Fruit fly (Drosophila melanogaster): Measurements from ENCODE around the gene bcn92.

Gene bcn92

DNA sequence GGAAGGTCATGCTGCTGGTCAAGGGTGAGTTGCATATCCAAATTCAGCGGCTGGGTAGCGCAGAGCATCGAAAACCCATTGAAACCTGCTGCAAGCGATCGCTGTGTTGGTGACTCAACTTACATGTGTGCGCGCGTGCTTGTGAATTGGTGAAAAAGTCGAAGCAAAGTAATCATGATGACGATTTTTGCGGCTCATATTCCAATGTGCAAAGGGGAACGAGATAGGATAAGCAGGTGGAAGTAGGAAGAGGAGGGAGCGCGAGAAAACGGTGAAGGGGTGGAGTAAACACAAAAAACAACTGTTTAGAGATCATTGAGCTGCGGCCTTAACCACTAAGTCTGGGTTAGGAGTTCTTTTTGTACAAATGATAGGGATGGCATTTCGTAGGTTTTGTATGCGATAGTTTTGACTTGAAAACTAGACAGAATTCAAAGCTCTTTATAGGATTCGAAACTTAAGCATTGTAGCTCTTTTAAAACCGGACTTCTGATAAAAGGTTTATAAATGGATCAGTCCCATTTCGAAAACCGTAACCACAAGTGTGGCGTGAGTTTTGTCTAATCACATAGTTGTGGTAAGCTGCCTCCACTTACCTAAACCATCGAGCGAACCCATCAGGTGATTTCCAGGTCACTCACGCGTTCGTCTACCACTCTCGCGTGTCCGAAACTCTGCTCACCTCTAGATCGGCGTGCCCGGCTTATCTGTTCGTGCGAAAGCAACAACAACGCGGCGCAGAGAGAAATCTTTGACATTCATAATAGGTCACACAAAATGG is 3.6 kb downstream of the bcn92 start (continued):
- no peak for TF ChIP-seq Hey (tag; optimal IDR thresholded peaks at IDR 0.05)
- no peak for TF ChIP-seq CG17186 (GFP tag; optimal IDR thresholded peaks at IDR 0.05)
- TF ChIP-seq CG11695 (GFP tag; IDR thresholded peaks at IDR 0.05), result no peak
- TF ChIP-seq sr (GFP tag; IDR thresholded peaks at IDR 0.05), result no peak
- no peak for TF ChIP-seq tx (GFP tag; optimal IDR thresholded peaks at IDR 0.05)
- TF ChIP-seq al (GFP tag; IDR thresholded peaks at IDR 0.05), result 0 out of 2 replicates have a peak, but pooled peaks have one; percentile 33
- no peak for TF ChIP-seq C15 (GFP tag; IDR thresholded peaks at IDR 0.05)
- TF ChIP-seq CG11398 (GFP tag; optimal IDR thresholded peaks at IDR 0.05), result no peak
- no peak for TF ChIP-seq da (GFP tag; optimal IDR thresholded peaks at IDR 0.05)
- TF ChIP-seq otp (GFP tag; IDR thresholded peaks at IDR 0.05), result no peak
- TF ChIP-seq CG7372 (GFP tag; IDR thresholded peaks at IDR 0.05), result peak; percentile 40; the same call in 1 of the 2 replicates
- peak; percentile 5 for TF ChIP-seq disco-r (GFP tag; optimal IDR thresholded peaks at IDR 0.05)
- TF ChIP-seq Bteb2 (GFP tag; optimal IDR thresholded peaks at IDR 0.05), result no peak
- no peak for TF ChIP-seq h (optimal IDR thresholded peaks at IDR 0.05)
- TF ChIP-seq CG12659 (GFP tag; optimal IDR thresholded peaks at IDR 0.05), result peak; percentile 21
- TF ChIP-seq Meics (GFP tag; optimal IDR thresholded peaks at IDR 0.05), result peak; percentile 60
- peak; percentile 21 for TF ChIP-seq maf-S (GFP tag; optimal IDR thresholded peaks at IDR 0.05)
- TF ChIP-seq row (GFP tag; IDR thresholded peaks at IDR 0.05), result peak; percentile 87
- TF ChIP-seq cad (GFP tag; optimal IDR thresholded peaks at IDR 0.05), result no peak
- peak; percentile 49 for TF ChIP-seq CG30403 (GFP tag; optimal IDR thresholded peaks at IDR 0.05)
- no peak for TF ChIP-seq HLH3B (GFP tag; IDR thresholded peaks at IDR 0.05)
- TF ChIP-seq prd (optimal IDR thresholded peaks at IDR 0.05), result no peak
- TF ChIP-seq prd (GFP tag; IDR thresholded peaks at IDR 0.05), result peak; percentile 38; the same call in 1 of the 3 replicates
- no peak for TF ChIP-seq CG8388 (GFP tag; optimal IDR thresholded peaks at IDR 0.05)
- TF ChIP-seq CG4404 (GFP tag; IDR thresholded peaks at IDR 0.05), result peak; percentile 37; the same call in 1 of the 2 replicates
- no peak for TF ChIP-seq CG31224 (GFP tag; IDR thresholded peaks at IDR 0.05)
- TF ChIP-seq eyg (GFP tag; optimal IDR thresholded peaks at IDR 0.05), result peak; percentile 9
- 0 out of 3 replicates have a peak, but pooled peaks have one; percentile 16 for TF ChIP-seq CG11456 (GFP tag; IDR thresholded peaks at IDR 0.05)
- TF ChIP-seq ac (GFP tag; optimal IDR thresholded peaks at IDR 0.05), result no peak
- TF ChIP-seq CG14710 (tag; optimal IDR thresholded peaks at IDR 0.05), result peak; percentile 2
- TF ChIP-seq zen2 (GFP tag; IDR thresholded peaks at IDR 0.05; ENCODE audit: partially characterized antibody), result peak; percentile 72; the same call in 1 of the 3 replicates
- peak; percentile 0 for TF ChIP-seq her (GFP tag; optimal IDR thresholded peaks at IDR 0.05)
- peak; percentile 56 for TF ChIP-seq Hr3 (GFP tag; optimal IDR thresholded peaks at IDR 0.05)
- peak; percentile 77 for TF ChIP-seq CG10543 (GFP tag; optimal IDR thresholded peaks at IDR 0.05)
- no peak for TF ChIP-seq sim (GFP tag; IDR thresholded peaks at IDR 0.05)
- no peak for TF ChIP-seq ken (GFP tag; IDR thresholded peaks at IDR 0.05)
- peak; percentile 45 for TF ChIP-seq slbo (GFP tag; IDR thresholded peaks at IDR 0.05)
- no peak for TF ChIP-seq Doc2 (GFP tag; IDR thresholded peaks at IDR 0.05)
- TF ChIP-seq sisA (GFP tag; IDR thresholded peaks at IDR 0.05), result peak; percentile 15; the same call in 1 of the 2 replicates
- TF ChIP-seq CG31388 (GFP tag; optimal IDR thresholded peaks at IDR 0.05), result no peak
- TF ChIP-seq E2f2 (GFP tag; IDR thresholded peaks at IDR 0.05), result peak; percentile 12; the same call in 1 of the 2 replicates
- peak; percentile 36 for TF ChIP-seq CG13775 (GFP tag; optimal IDR thresholded peaks at IDR 0.05)
- TF ChIP-seq Antp (GFP tag; optimal IDR thresholded peaks at IDR 0.05), result peak; percentile 27
- TF ChIP-seq CG17361 (GFP tag; IDR thresholded peaks at IDR 0.05), result peak; percentile 51; the same call in 1 of the 3 replicates
- peak; percentile 23 for TF ChIP-seq NfI (GFP tag; optimal IDR thresholded peaks at IDR 0.05)
- peak; percentile 36; the same call in 1 of the 2 replicates for TF ChIP-seq NFAT (GFP tag; IDR thresholded peaks at IDR 0.05)
- peak; percentile 44 for TF ChIP-seq dmrt99B (tag; optimal IDR thresholded peaks at IDR 0.05)
- peak; percentile 31 for TF ChIP-seq CG13296 (GFP tag; optimal IDR thresholded peaks at IDR 0.05)
- no peak for TF ChIP-seq Oli (tag; optimal IDR thresholded peaks at IDR 0.05)
- TF ChIP-seq CG4282 (GFP tag; optimal IDR thresholded peaks at IDR 0.05), result peak; percentile 5
- TF ChIP-seq Fer2 (tag; optimal IDR thresholded peaks at IDR 0.05), result no peak

Data from whole organism, embryonic.